Worm (Caenorhabditis elegans) whole organism, young adult: ENCODE measurements around the gene F45E4.6.

Experiments
- Y67H2A.10 ChIP-seq: fragments of 200-800 bp; sonication (Bioruptor generic); conservative IDR thresholded peaks from 2 replicates; pipeline ENCODE4 v1.3.6; 2022; ENCODE audit warnings: missing genetic modification reagents, missing genetic modification characterization, missing compliant biosample characterization
- Y95B8A.8 ChIP-seq: fragments of 200-800 bp; sonication (Bioruptor generic); IDR thresholded peaks from 2 replicates; pipeline ENCODE4 v1.3.6; 2022; ENCODE audit warnings: missing genetic modification reagents, missing genetic modification characterization, missing compliant biosample characterization
- ama-1 ChIP-seq, 3 experiments: fragments of 150-350 bp in 1 of 3; sonication (generic microtip) in 2 of 3; optimal IDR thresholded peaks; 2 replicates each; lab custom pipeline; 2014 to 2018; ENCODE audit warnings: missing biosample characterization in 2 of 3, missing genetic modification characterization in 2 of 3, missing genetic modification reagents in 2 of 3
- aptf-3 ChIP-seq: fragments of 200-800 bp; sonication (Bioruptor generic); IDR thresholded peaks from 2 replicates; pipeline ENCODE4 v1.3.6; 2022; ENCODE audit warnings: missing genetic modification characterization, missing compliant biosample characterization
- nfyb-1 ChIP-seq: fragments of 200-800 bp; sonication (Bioruptor generic); IDR thresholded peaks from 2 replicates; pipeline ENCODE4 v1.3.6; 2022; ENCODE audit warnings: missing genetic modification reagents, missing genetic modification characterization, missing compliant biosample characterization
- nhr-90 ChIP-seq: sonication (generic microtip); optimal IDR thresholded peaks from 2 replicates; lab custom pipeline; 2016; ENCODE audit warnings: missing genotype, mild to moderate bottlenecking, missing genetic modification characterization, missing compliant biosample characterization
- pha-4 ChIP-seq: fragments of 150-350 bp; sonication (generic microtip); optimal IDR thresholded peaks from 2 replicates; lab custom pipeline; 2014; ENCODE audit warnings: missing biosample characterization, missing genetic modification reagents, missing genetic modification characterization
- sdz-38 ChIP-seq: sonication (generic microtip); optimal IDR thresholded peaks from 2 replicates; lab custom pipeline; 2016; ENCODE audit warnings: missing genotype, missing genetic modification characterization, missing compliant biosample characterization

DNA sequence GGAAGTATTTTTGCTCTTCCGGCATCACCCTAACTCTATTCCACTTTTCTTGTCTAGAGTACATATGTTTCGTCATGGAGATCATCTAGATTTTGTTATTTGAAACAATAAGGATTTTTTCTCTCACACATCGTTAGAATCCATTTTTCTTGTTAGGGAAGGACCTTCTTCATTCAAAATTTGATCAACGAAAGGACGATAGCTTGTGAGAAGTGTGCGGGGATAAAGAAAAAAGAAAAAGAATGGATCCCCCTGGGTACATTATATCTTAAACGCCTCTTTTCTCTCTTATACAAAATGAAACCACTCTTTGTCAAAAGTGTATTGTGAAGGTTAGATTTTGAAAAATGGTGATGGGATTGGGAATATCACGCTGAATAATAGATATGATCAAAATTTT lies 29.2 kb upstream of the F45E4.6 start:
- TF ChIP-seq aptf-3 (GFP tag; lab: Robert Waterston, UW) = no peak
- TF ChIP-seq pha-4 (tag; lab: Kevin White, UChicago) = no peak
- no peak for TF ChIP-seq sdz-38
- TF ChIP-seq Y95B8A.8 (GFP tag; lab: Robert Waterston, UW) = no peak
- no peak for TF ChIP-seq nhr-90 (tag; lab: Kevin White, UChicago)
- TF ChIP-seq ama-1 (optimal IDR thresholded peaks at IDR 0.05; lab: Kevin White, UChicago) = no peak
- no peak for TF ChIP-seq ama-1 (GFP tag; optimal IDR thresholded peaks at IDR 0.05; lab: Kevin White, UChicago)
- no peak for TF ChIP-seq nfyb-1
- no peak for TF ChIP-seq Y67H2A.10 (GFP tag; lab: Robert Waterston, UW)
